Fruit fly (Drosophila melanogaster): ENCODE data around the gene CG9921.

CG9921 gene

DNA sequence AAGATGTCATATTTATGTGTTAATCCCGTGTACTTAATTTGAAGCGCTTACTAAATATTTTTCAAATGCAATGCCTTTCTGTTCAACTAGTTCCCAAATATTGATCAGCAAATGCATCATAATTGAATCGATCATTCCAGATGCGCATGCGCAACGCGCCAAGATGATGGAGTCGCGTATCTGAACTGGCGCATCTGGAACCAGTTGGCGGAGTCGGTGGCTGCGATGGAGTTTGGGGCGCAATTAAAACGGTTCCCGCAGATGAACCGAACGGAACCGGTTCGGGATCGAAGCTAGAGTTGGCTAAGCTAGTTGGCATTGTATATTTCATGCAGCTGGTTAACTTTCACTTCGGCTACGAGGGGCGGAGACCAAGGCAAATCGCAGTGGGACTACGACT lies 7.9 kb downstream of the CG9921 start, which contains the start of gene CalpC (continued):
- TF ChIP-seq CG12744 (GFP tag; optimal IDR thresholded peaks at IDR 0.05) (no peak), crp (GFP tag; optimal IDR thresholded peaks at IDR 0.05) (no peak), CG9215 (GFP tag; IDR thresholded peaks at IDR 0.05) (no peak), sna (GFP tag; IDR thresholded peaks at IDR 0.05; ENCODE audit: partially characterized antibody) (peak; percentile 43; the same call in 1 of the 2 replicates), CG2116 (GFP tag; optimal IDR thresholded peaks at IDR 0.05) (peak; percentile 3), CG5245 (GFP tag; optimal IDR thresholded peaks at IDR 0.05) (no peak), nau (GFP tag; optimal IDR thresholded peaks at IDR 0.05) (no peak), CG18619 (GFP tag; optimal IDR thresholded peaks at IDR 0.05) (no peak), CG12299 (tag; optimal IDR thresholded peaks at IDR 0.05) (no peak), Ravus (GFP tag; IDR thresholded peaks at IDR 0.05) (no peak), pita (GFP tag; optimal IDR thresholded peaks at IDR 0.05) (no peak), CG11398 (GFP tag; optimal IDR thresholded peaks at IDR 0.05) (no peak), CG6854 (GFP tag; optimal IDR thresholded peaks at IDR 0.05) (no peak), Trl (optimal IDR thresholded peaks at IDR 0.05) (no peak), Trl (GFP tag; optimal IDR thresholded peaks at IDR 0.05) (no peak), CG31441 (GFP tag; IDR thresholded peaks at IDR 0.05) (no peak), kay (GFP tag; optimal IDR thresholded peaks at IDR 0.05) (no peak), BEAF-32 (GFP tag; optimal IDR thresholded peaks at IDR 0.05) (peak; percentile 31), sens-2 (GFP tag; IDR thresholded peaks at IDR 0.05) (no peak), row (GFP tag; IDR thresholded peaks at IDR 0.05) (no peak), Stat92E (GFP tag; optimal IDR thresholded peaks at IDR 0.05) (no peak), ham (GFP tag; IDR thresholded peaks at IDR 0.05) (no peak), crc (GFP tag; optimal IDR thresholded peaks at IDR 0.05) (no peak), ranshi (GFP tag; IDR thresholded peaks at IDR 0.05) (no peak), CG12071 (GFP tag; optimal IDR thresholded peaks at IDR 0.05) (no peak), ERR (GFP tag; optimal IDR thresholded peaks at IDR 0.05) (no peak), Mrtf (GFP tag; IDR thresholded peaks at IDR 0.05) (no peak), peb (GFP tag; IDR thresholded peaks at IDR 0.05) (no peak), CG34376 (GFP tag; optimal IDR thresholded peaks at IDR 0.05) (no peak), CG12104 (GFP tag; optimal IDR thresholded peaks at IDR 0.05) (no peak), toy (GFP tag; IDR thresholded peaks at IDR 0.05) (no peak), CkIIα-i1 (GFP tag; IDR thresholded peaks at IDR 0.05) (no peak), ase (GFP tag; IDR thresholded peaks at IDR 0.05) (no peak), E2f2 (GFP tag; IDR thresholded peaks at IDR 0.05) (peak; percentile 61; the same call in 1 of the 2 replicates), CG34224 (GFP tag; IDR thresholded peaks at IDR 0.05; ENCODE audit: partially characterized antibody) (no peak), abd-A (tag; optimal IDR thresholded peaks at IDR 0.05) (peak; percentile 39), HmgD (GFP tag; optimal IDR thresholded peaks at IDR 0.05) (no peak), CG10979 (tag; optimal IDR thresholded peaks at IDR 0.05) (no peak), seq (GFP tag; IDR thresholded peaks at IDR 0.05) (no peak), CG12769 (tag; optimal IDR thresholded peaks at IDR 0.05) (peak; percentile 46), Six4 (GFP tag; optimal IDR thresholded peaks at IDR 0.05) (no peak), CG3726 (GFP tag; IDR thresholded peaks at IDR 0.05) (no peak), HHEX (GFP tag; optimal IDR thresholded peaks at IDR 0.05) (no peak), psq (GFP tag; optimal IDR thresholded peaks at IDR 0.05) (no peak), PHDP (tag; optimal IDR thresholded peaks at IDR 0.05) (no peak), sima (GFP tag; optimal IDR thresholded peaks at IDR 0.05) (no peak), Fer1 (GFP tag; optimal IDR thresholded peaks at IDR 0.05) (no peak), CG7271 (tag; optimal IDR thresholded peaks at IDR 0.05) (no peak), CG1647 (GFP tag; optimal IDR thresholded peaks at IDR 0.05) (no peak), CG10543 (GFP tag; optimal IDR thresholded peaks at IDR 0.05) (no peak), Oli (tag; optimal IDR thresholded peaks at IDR 0.05) (no peak), gro (GFP tag; optimal IDR thresholded peaks at IDR 0.05) (no peak)
